Fruit fly (Drosophila melanogaster) whole organism, pupa: Measurements from ENCODE around the gene CG43169.

ENCODE experiments used
- CG10348 ChIP-seq: fragments of 200-800 bp; sonication (Bioruptor generic); IDR thresholded peaks from 2 replicates; pipeline ENCODE4 v1.3.6; 2022; ENCODE audit warnings: missing biosample characterization, missing genetic modification characterization
- CG12605 ChIP-seq: fragments of 200-800 bp; sonication (Bioruptor generic); IDR thresholded peaks from 2 replicates; pipeline ENCODE4 v1.3.6; 2022; ENCODE audit warnings: missing biosample characterization, missing genetic modification characterization
- CG13204 ChIP-seq: fragments of 200-800 bp; sonication (Bioruptor generic); optimal IDR thresholded peaks from 2 replicates; lab custom pipeline; 2018; ENCODE audit warnings: missing biosample characterization, mild to moderate bottlenecking, missing genetic modification characterization, moderate library complexity
- CG14655 ChIP-seq: fragments of 200-800 bp; sonication (Bioruptor generic); optimal IDR thresholded peaks from 3 replicates; lab custom pipeline; 2017; ENCODE audit warnings: mild to moderate bottlenecking, missing biosample characterization, missing genetic modification reagents, missing genetic modification characterization
- CG15710 ChIP-seq: fragments of 200-800 bp; sonication (Bioruptor generic); optimal IDR thresholded peaks from 2 replicates; lab custom pipeline; 2018; ENCODE audit warnings: missing biosample characterization, mild to moderate bottlenecking, missing genetic modification characterization, moderate library complexity
- CG17806 ChIP-seq: fragments of 200-800 bp; sonication (Bioruptor generic); optimal IDR thresholded peaks from 2 replicates; lab custom pipeline; 2018; ENCODE audit warnings: missing biosample characterization, mild to moderate bottlenecking, missing genetic modification characterization, moderate library complexity
- CG32121 ChIP-seq: fragments of 200-800 bp; sonication (Bioruptor generic); IDR thresholded peaks from 2 replicates; pipeline ENCODE4 v1.3.6; 2022; ENCODE audit warnings: missing biosample characterization, missing genetic modification characterization
- CG34367 ChIP-seq: fragments of 200-800 bp; sonication (Bioruptor generic); optimal IDR thresholded peaks from 2 replicates; lab custom pipeline; 2018; ENCODE audit warnings: missing biosample characterization, mild to moderate bottlenecking, missing genetic modification characterization
- CG4496 ChIP-seq: fragments of 200-800 bp; sonication (Bioruptor generic); IDR thresholded peaks from 3 replicates; pipeline ENCODE4 v1.3.6; 2022; ENCODE audit warnings: missing biosample characterization, missing genetic modification characterization
- CG8159 ChIP-seq: fragments of 200-800 bp; sonication (Bioruptor generic); optimal IDR thresholded peaks from 3 replicates; lab custom pipeline; 2018; ENCODE audit warnings: missing biosample characterization, mild to moderate bottlenecking, missing genetic modification characterization, moderate library complexity
- CG8301 ChIP-seq: fragments of 200-800 bp; sonication (Bioruptor generic); optimal IDR thresholded peaks from 2 replicates; lab custom pipeline; 2018; ENCODE audit warnings: missing biosample characterization, mild to moderate bottlenecking, missing genetic modification characterization
- CG9948 ChIP-seq: fragments of 200-800 bp; sonication (Bioruptor generic); optimal IDR thresholded peaks from 2 replicates; lab custom pipeline; 2018; ENCODE audit warnings: missing biosample characterization, mild to moderate bottlenecking, missing genetic modification characterization, moderate library complexity
- D1 ChIP-seq: fragments of 200-800 bp; sonication (Bioruptor generic); optimal IDR thresholded peaks from 2 replicates; lab custom pipeline; 2018; ENCODE audit warnings: missing biosample characterization, mild to moderate bottlenecking, missing genetic modification characterization, moderate library complexity
- EcR ChIP-seq: fragments of 200-800 bp; sonication (Bioruptor generic); optimal IDR thresholded peaks from 3 replicates; lab custom pipeline; 2019; ENCODE audit warnings: missing biosample characterization, missing genetic modification characterization, mild to moderate bottlenecking, moderate library complexity, missing genetic modification reagents
- Ets98B ChIP-seq: fragments of 200-800 bp; sonication (Bioruptor generic); IDR thresholded peaks from 2 replicates; pipeline ENCODE4 v1.3.6; 2022; ENCODE audit warnings: missing biosample characterization, missing genetic modification characterization
- Pif1A ChIP-seq: fragments of 200-800 bp; sonication (Bioruptor generic); optimal IDR thresholded peaks from 3 replicates; lab custom pipeline; 2016; ENCODE audit warnings: missing biosample characterization, missing genetic modification characterization
- Pif1B ChIP-seq: fragments of 200-800 bp; sonication (Bioruptor generic); optimal IDR thresholded peaks from 3 replicates; lab custom pipeline; 2016; ENCODE audit warnings: missing biosample characterization, missing genetic modification characterization
- Snoo ChIP-seq: fragments of 200-800 bp; sonication (Bioruptor generic); optimal IDR thresholded peaks from 3 replicates; lab custom pipeline; 2017; ENCODE audit warnings: missing biosample characterization, mild to moderate bottlenecking, missing genetic modification characterization, inconsistent platforms
- fd96Ca ChIP-seq: fragments of 200-800 bp; sonication (Bioruptor generic); IDR thresholded peaks from 3 replicates; pipeline ENCODE4 v1.3.6; 2022; ENCODE audit warnings: missing biosample characterization, missing genetic modification characterization
- gl ChIP-seq: fragments of 200-800 bp; sonication (Bioruptor generic); optimal IDR thresholded peaks from 2 replicates; lab custom pipeline; 2018; ENCODE audit warnings: missing biosample characterization, mild to moderate bottlenecking, missing genetic modification characterization
- rn ChIP-seq: fragments of 200-800 bp; sonication (Bioruptor generic); IDR thresholded peaks from 2 replicates; pipeline ENCODE4 v1.3.6; 2022; ENCODE audit warnings: missing biosample characterization, missing genetic modification characterization

The CG43169 gene

dm6 chr3L:8879465-8879864 lies 9.0 kb downstream of the CG43169 start:
- TF ChIP-seq CG15710 (tag; lab: Kevin White, UChicago) (no peak), fd96Ca (no peak), CG32121 (GFP tag; lab: Robert Waterston, UW) (0 out of 2 replicates have a peak, but pooled peaks have one; percentile 9)

- TF ChIP-seq fd96Ca (no peak), CG15710 (tag; lab: Kevin White, UChicago) (no peak), CG32121 (GFP tag; lab: Robert Waterston, UW) (no peak), CG13204 (GFP tag; lab: Kevin White, UChicago) (no peak), CG12605 (GFP tag; lab: Robert Waterston, UW) (no peak), CG14655 (no peak), D1 (no peak), CG8301 (tag; lab: Kevin White, UChicago) (no peak), CG9948 (no peak), CG8159 (tag; lab: Kevin White, UChicago) (no peak), CG17806 (no peak)
These were observed 10.0 kb downstream of the CG43169 start for dm6 chr3L:8878388-8878787.

DNA sequence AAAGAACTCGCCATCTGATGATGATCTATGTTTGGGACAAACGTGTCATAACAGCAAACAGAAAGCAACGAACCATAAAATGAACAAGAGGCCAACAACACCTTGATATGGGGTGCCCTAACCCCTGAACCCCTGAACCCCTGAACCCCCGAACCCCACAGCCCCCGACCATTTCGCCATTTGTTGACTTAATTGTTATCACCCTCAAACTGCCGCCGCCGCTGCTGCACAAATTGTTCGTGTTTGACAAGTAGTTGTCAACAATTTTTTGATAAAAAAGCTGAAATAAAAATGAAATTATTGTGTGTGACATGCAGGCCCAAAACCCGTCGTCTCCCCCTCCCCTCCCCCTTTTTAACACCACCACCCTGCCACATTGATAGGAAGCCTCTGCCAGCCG lies 15.4 kb downstream of the CG43169 start:
- TF ChIP-seq Snoo = no peak
- TF ChIP-seq CG9948 = no peak
- no peak for TF ChIP-seq CG8159 (tag; lab: Kevin White, UChicago)

- TF ChIP-seq CG34367 (no peak), CG8159 (tag; lab: Kevin White, UChicago) (no peak), gl (no peak), Pif1B (GFP tag; lab: Kevin White, UChicago) (no peak), CG15710 (tag; lab: Kevin White, UChicago) (no peak), Snoo (no peak), Ets98B (GFP tag; lab: Robert Waterston, UW) (no peak), D1 (no peak), CG8301 (tag; lab: Kevin White, UChicago) (no peak), CG14655 (no peak)
These were observed 17.4 kb downstream of the CG43169 start for dm6 chr3L:8871017-8871416.

DNA sequence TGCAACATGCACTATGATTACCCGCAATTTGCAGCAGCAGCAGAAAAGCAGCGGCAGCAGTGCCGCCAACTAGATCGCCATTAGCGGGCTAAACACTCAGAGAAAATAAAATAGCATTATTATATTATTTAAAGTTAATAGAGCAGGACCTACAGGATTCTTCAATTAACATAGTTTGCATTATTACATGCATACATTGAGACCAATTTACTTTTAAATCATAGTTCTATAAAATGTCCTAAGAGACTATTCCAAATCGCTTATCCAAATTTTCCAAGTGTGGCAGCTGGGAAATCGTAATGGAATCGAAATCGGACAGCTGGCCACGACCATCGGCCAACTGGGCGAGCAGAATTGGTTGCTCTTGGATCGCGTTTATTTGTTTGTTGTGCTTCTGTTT lies 17.9 kb downstream of the CG43169 start:
- TF ChIP-seq Snoo = peak; percentile 28
- peak; percentile 69 for TF ChIP-seq Pif1B (GFP tag; lab: Kevin White, UChicago)
- peak; percentile 77 for TF ChIP-seq Pif1A (GFP tag; lab: Kevin White, UChicago)
- TF ChIP-seq CG4496 (GFP tag; lab: Robert Waterston, UW) = peak; percentile 93
- peak; percentile 94 for TF ChIP-seq CG32121 (GFP tag; lab: Robert Waterston, UW)
- peak; percentile 86 for TF ChIP-seq CG12605 (GFP tag; lab: Robert Waterston, UW)
- peak; percentile 54 for TF ChIP-seq CG34367
- peak; percentile 86 for TF ChIP-seq CG8301 (tag; lab: Kevin White, UChicago)
- peak; percentile 77 for TF ChIP-seq CG8159 (tag; lab: Kevin White, UChicago)
- peak; percentile 78 for TF ChIP-seq CG9948
- peak; percentile 81 for TF ChIP-seq CG17806
- peak; percentile 92 for TF ChIP-seq Ets98B (GFP tag; lab: Robert Waterston, UW)
- TF ChIP-seq rn (GFP tag; lab: Robert Waterston, UW) = peak; percentile 76
- peak; percentile 15 for TF ChIP-seq gl
- peak; percentile 56 for TF ChIP-seq CG15710 (tag; lab: Kevin White, UChicago)
- TF ChIP-seq D1 = peak; percentile 25
- TF ChIP-seq CG13204 (GFP tag; lab: Kevin White, UChicago) = no peak
- no peak for TF ChIP-seq EcR (GFP tag; lab: Kevin White, UChicago)
- TF ChIP-seq CG14655 = peak; percentile 91
- no peak for TF ChIP-seq CG10348
- peak; percentile 87; the same call in 2 of the 3 replicates for TF ChIP-seq fd96Ca

DNA sequence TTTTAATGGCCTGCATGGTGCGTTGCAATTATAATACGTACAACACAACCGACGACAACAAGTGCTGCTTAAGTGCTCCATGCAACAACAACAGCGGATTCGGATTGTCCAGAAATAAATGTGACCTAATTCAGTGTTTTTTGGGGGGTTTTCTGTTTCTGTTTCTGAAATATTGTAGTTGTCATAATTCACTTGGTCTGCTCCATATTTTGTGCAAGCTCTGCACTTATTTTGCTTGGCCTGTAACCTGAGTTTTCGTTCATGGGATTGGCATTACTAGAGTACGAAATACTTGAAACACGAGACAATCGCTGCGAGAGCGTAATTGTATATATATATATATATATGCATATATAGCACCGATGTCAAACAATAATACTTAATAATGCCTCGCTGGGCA lies 19.1 kb downstream of the CG43169 start:
- TF ChIP-seq CG9948 (no peak), CG10348 (no peak), gl (no peak), CG13204 (GFP tag; lab: Kevin White, UChicago) (no peak), CG17806 (no peak), Pif1A (GFP tag; lab: Kevin White, UChicago) (no peak), CG12605 (GFP tag; lab: Robert Waterston, UW) (no peak), CG8301 (tag; lab: Kevin White, UChicago) (no peak), CG8159 (tag; lab: Kevin White, UChicago) (no peak), EcR (GFP tag; lab: Kevin White, UChicago) (no peak), CG14655 (no peak), rn (GFP tag; lab: Robert Waterston, UW) (no peak), fd96Ca (no peak)

- no peak for TF ChIP-seq Pif1A (GFP tag; lab: Kevin White, UChicago)
- peak; percentile 38; the same call in 1 of the 3 replicates for TF ChIP-seq CG4496 (GFP tag; lab: Robert Waterston, UW)
- TF ChIP-seq CG10348 = no peak
- 0 out of 2 replicates have a peak, but pooled peaks have one; percentile 43 for TF ChIP-seq CG32121 (GFP tag; lab: Robert Waterston, UW)
- no peak for TF ChIP-seq CG9948
- TF ChIP-seq Ets98B (GFP tag; lab: Robert Waterston, UW) = peak; percentile 51; the same call in 1 of the 2 replicates
These were observed 23.2 kb downstream of the CG43169 start for dm6 chr3L:8865185-8865584.
